Fruit fly (Drosophila melanogaster): ENCODE results near the gene GstZ1.
A peak's percentile ranks its signal among the peaks of the same experiment; 100 is the strongest.

Gene GstZ1

dm6 chr3R:9494627-9495009 is 38.3 kb upstream of the GstZ1 start, which contains the start of gene phu:
phu (plus strand) TSS chr3R:9494801.
- TF ChIP-seq woc (GFP tag; optimal IDR thresholded peaks at IDR 0.05) = no peak
- no peak for TF ChIP-seq Sp1 (GFP tag; optimal IDR thresholded peaks at IDR 0.05)
- TF ChIP-seq lola (GFP tag; optimal IDR thresholded peaks at IDR 0.05) = no peak
- no peak for TF ChIP-seq sv (GFP tag; optimal IDR thresholded peaks at IDR 0.05)
- no peak for TF ChIP-seq OdsH (GFP tag; optimal IDR thresholded peaks at IDR 0.05)

DNA sequence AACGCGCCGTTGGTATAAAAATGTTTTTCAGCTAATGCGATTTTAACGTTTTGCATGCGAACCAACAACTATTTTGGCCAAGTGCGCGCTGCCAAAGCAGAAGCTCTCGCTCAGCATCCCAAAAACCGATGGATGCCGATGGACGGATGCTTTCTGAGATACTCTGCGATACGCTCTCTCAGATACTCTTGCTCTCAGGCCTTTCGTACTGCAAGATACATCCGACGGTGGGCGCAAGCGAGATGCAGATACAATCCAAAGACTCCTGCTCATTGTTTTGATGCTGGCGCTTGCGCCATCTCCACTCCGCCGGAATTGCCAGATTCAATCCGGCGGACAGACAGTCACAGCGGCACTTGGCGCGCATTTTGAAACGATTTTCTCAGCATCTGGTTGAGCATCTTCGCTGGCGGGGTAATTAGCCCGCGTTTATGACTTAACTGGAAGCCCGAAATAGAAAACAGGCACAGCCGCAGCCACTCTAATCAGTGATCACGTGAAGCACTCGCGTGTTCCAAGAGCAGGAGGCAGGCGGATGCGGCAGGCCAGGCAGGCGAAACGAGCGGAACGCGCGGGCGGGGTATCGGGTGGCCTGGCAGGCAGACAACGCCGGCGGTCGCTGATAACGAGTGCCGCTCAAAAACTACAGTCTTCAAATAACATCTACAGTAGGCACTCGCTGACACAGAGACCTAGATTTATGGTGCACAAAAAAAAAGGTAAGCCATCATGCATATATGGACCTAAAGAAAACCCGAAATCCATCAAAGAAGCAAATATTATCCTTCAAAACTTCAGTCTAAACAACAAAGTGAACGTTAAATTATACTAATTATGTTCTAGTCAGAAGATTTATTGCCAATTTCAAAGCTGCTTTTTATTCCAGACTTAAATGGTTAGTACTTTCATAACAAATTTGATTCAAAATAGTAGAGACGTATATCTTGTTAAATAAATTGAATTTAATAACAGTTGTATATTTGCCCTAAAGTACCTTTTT is 37.6 kb upstream of the GstZ1 start, which contains the start of gene CG16779:
Gene CG16779, minus strand, starts transcription at position 51 of the 1,000 bp plus-strand sequence.
- no peak for TF ChIP-seq brk (GFP tag; optimal IDR thresholded peaks at IDR 0.05)
- peak; percentile 36 for TF ChIP-seq Dif (GFP tag; optimal IDR thresholded peaks at IDR 0.05; ENCODE audit: partially characterized antibody)
- no peak for TF ChIP-seq Mio (GFP tag; optimal IDR thresholded peaks at IDR 0.05)
- TF ChIP-seq fru (GFP tag; optimal IDR thresholded peaks at IDR 0.05) = peak; percentile 7
- peak; percentile 13 for TF ChIP-seq Vsx2 (GFP tag; optimal IDR thresholded peaks at IDR 0.05; ENCODE audit: partially characterized antibody)
- TF ChIP-seq dl (GFP tag; optimal IDR thresholded peaks at IDR 0.05; ENCODE audit: insufficient read depth in 1 of 2, partially characterized antibody in 2 of 2) = peak in 1 of 2 experiments; percentile 46
- TF ChIP-seq br (GFP tag; optimal IDR thresholded peaks at IDR 0.05) = peak; percentile 9
- peak in 1 of 2 experiments; percentile 24 for TF ChIP-seq foxo (GFP tag; optimal IDR thresholded peaks at IDR 0.05)

DNA sequence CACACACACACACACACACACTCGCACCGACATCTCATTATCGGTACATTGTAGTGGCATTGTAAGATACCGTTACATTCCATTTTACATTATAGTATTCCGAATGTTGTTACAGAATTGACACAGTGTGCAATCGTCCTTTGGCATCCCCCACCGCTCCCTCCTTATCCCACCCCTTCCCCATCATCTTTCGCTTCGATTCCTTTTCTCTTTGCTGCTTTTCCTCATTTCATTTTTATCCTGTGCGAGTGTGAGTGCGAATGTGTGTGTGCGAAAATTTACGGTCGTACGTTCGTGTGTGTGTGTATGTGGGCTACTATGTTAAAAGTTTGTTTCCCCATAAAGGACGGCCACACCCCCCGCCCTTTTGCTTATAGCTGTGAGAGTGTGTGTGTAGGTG is 35.8 kb upstream of the GstZ1 start:
- TF ChIP-seq ey (GFP tag; optimal IDR thresholded peaks at IDR 0.05) = no peak
- no peak for TF ChIP-seq dl (GFP tag; optimal IDR thresholded peaks at IDR 0.05; ENCODE audit: insufficient read depth in 1 of 2, partially characterized antibody in 2 of 2)
- no peak for TF ChIP-seq usp (GFP tag; optimal IDR thresholded peaks at IDR 0.05)
- TF ChIP-seq rgr (GFP tag; optimal IDR thresholded peaks at IDR 0.05) = no peak
- no peak for TF ChIP-seq Vsx2 (GFP tag; optimal IDR thresholded peaks at IDR 0.05; ENCODE audit: partially characterized antibody)
- TF ChIP-seq Mio (GFP tag; optimal IDR thresholded peaks at IDR 0.05) = no peak
- TF ChIP-seq fru (GFP tag; optimal IDR thresholded peaks at IDR 0.05) = no peak

DNA sequence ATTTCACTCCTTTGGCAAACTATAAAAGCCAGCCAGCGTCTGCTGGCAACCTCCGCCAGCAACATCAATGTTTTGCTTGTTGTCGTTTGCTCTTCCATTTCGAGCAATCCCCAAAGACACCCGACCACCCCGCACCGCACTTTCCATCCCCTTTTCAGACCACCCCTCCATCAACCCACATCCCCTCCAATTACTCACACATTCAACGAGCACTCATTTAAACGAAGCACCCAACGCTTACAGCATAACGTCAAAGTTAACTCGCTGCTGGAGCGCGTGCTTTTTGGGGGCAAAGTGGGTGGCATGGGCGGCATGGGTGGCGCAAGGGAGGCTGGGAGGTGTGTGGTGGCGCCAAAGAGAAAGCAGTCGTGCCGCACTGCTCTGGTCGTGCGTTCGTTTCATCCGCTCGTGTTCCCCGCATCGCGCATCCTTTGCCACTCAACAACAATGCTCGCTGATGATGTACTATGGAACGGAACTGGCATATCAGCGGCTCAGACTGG is 34.8 kb upstream of the GstZ1 start:
- no peak for TF ChIP-seq pan (optimal IDR thresholded peaks at IDR 0.05)
- TF ChIP-seq dl (GFP tag; optimal IDR thresholded peaks at IDR 0.05; ENCODE audit: insufficient read depth in 1 of 2, partially characterized antibody in 2 of 2) = no peak
- no peak for TF ChIP-seq Vsx2 (GFP tag; optimal IDR thresholded peaks at IDR 0.05; ENCODE audit: partially characterized antibody)
- no peak for TF ChIP-seq N (GFP tag; optimal IDR thresholded peaks at IDR 0.05)
- no peak for TF ChIP-seq foxo (GFP tag; optimal IDR thresholded peaks at IDR 0.05)
- no peak for TF ChIP-seq Sp1 (GFP tag; optimal IDR thresholded peaks at IDR 0.05)
- TF ChIP-seq GATAd (GFP tag; optimal IDR thresholded peaks at IDR 0.05) = no peak
- TF ChIP-seq dsf (GFP tag; optimal IDR thresholded peaks at IDR 0.05; ENCODE audit: borderline replicate concordance) = no peak
- TF ChIP-seq Hr78 (GFP tag; optimal IDR thresholded peaks at IDR 0.05) = no peak
- no peak for TF ChIP-seq h (GFP tag; optimal IDR thresholded peaks at IDR 0.05)
- TF ChIP-seq usp (GFP tag; optimal IDR thresholded peaks at IDR 0.05) = no peak
- TF ChIP-seq ey (GFP tag; optimal IDR thresholded peaks at IDR 0.05) = no peak
- no peak for TF ChIP-seq jim (GFP tag; optimal IDR thresholded peaks at IDR 0.05)
- no peak for TF ChIP-seq CG9705 (GFP tag; optimal IDR thresholded peaks at IDR 0.05)

dm6 chr3R:9488493-9488892 is 32.1 kb upstream of the GstZ1 start:
- TF ChIP-seq Dfd (GFP tag; optimal IDR thresholded peaks at IDR 0.05) = peak; percentile 86
- no peak for TF ChIP-seq woc (GFP tag; optimal IDR thresholded peaks at IDR 0.05)

DNA sequence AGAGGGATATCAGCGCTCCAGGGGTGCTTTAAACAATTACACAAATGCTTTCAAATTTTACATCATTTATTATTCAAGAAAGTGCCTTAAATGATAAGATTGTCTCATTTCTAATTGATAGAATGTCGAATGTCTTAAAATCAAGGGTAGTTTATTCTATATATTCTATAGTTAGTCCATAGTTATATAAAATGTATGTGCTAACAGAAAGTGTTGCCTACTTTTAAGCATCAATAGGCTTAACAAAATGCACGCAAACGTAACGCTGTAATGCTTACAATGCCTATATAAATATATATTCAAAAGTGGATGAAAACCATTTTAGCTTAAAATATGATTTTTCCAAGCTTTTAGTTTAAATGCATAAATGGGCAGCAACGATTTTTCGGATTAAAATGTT is 31.6 kb upstream of the GstZ1 start:
- TF ChIP-seq tai (GFP tag; optimal IDR thresholded peaks at IDR 0.05) (peak; percentile 1), Rel (GFP tag; optimal IDR thresholded peaks at IDR 0.05) (no peak), Rel (tag; optimal IDR thresholded peaks at IDR 0.05) (no peak)

All from whole organism, wandering third instar larva.